Worm (Caenorhabditis elegans): ENCODE data around the gene Y82E9BL.6.

The Y82E9BL.6 gene

ce11 chrIII:1345694-1346093 is at the start of gene Y82E9BL.6:
Gene Y82E9BL.6, minus strand, starts transcription at chrIII:1345794.
- TF ChIP-seq elt-1 (tag; optimal IDR thresholded peaks at IDR 0.05), result no peak
- no peak for TF ChIP-seq lsy-2 (tag; optimal IDR thresholded peaks at IDR 0.05)
- TF ChIP-seq zag-1 (tag; optimal IDR thresholded peaks at IDR 0.05), result no peak
- no peak for TF ChIP-seq elt-3 (tag; optimal IDR thresholded peaks at IDR 0.05)
- TF ChIP-seq ztf-1 (GFP tag; conservative IDR thresholded peaks at IDR 0.05), result no peak
- no peak for TF ChIP-seq ztf-11 (tag; optimal IDR thresholded peaks at IDR 0.05)
- TF ChIP-seq blmp-1 (tag; optimal IDR thresholded peaks at IDR 0.05; ENCODE audit: insufficient read depth), result no peak
- TF ChIP-seq nhr-6 (tag; optimal IDR thresholded peaks at IDR 0.05), result no peak
- TF ChIP-seq nhr-11 (tag; optimal IDR thresholded peaks at IDR 0.05), result no peak
- no peak for TF ChIP-seq R02D3.7 (tag; optimal IDR thresholded peaks at IDR 0.05)
- TF ChIP-seq unc-62 (GFP tag; optimal IDR thresholded peaks at IDR 0.05), result no peak
- no peak for TF ChIP-seq nhr-12 (tag; optimal IDR thresholded peaks at IDR 0.05)
- TF ChIP-seq nhr-237 (tag; optimal IDR thresholded peaks at IDR 0.05), result no peak

ce11 chrIII:1395355-1395754 is 49.8 kb upstream of the Y82E9BL.6 start:
- TF ChIP-seq unc-39 (tag; optimal IDR thresholded peaks at IDR 0.05) (no peak), snpc-4 (tag; optimal IDR thresholded peaks at IDR 0.05) (no peak), fos-1 (tag; optimal IDR thresholded peaks at IDR 0.05) (peak; percentile 49)

ce11 chrIII:1392763-1393162 is 47.2 kb upstream of the Y82E9BL.6 start:
- TF ChIP-seq mdl-1 (tag; optimal IDR thresholded peaks at IDR 0.05), result no peak
- TF ChIP-seq C34F6.9 (tag; optimal IDR thresholded peaks at IDR 0.05), result no peak
- no peak for TF ChIP-seq ztf-11 (tag; optimal IDR thresholded peaks at IDR 0.05)
- TF ChIP-seq dmd-4 (tag; optimal IDR thresholded peaks at IDR 0.05), result no peak
- TF ChIP-seq lin-39 (tag; optimal IDR thresholded peaks at IDR 0.05), result no peak
- peak; percentile 6 for TF ChIP-seq F13H6.1 (tag; optimal IDR thresholded peaks at IDR 0.05)
- no peak for TF ChIP-seq skn-1 (tag; optimal IDR thresholded peaks at IDR 0.05)
- peak; percentile 2 for TF ChIP-seq sma-9 (GFP tag; optimal IDR thresholded peaks at IDR 0.05)
- TF ChIP-seq sma-9 (tag; optimal IDR thresholded peaks at IDR 0.05), result no peak
- TF ChIP-seq zag-1 (tag; optimal IDR thresholded peaks at IDR 0.05), result no peak
- TF ChIP-seq unc-55 (GFP tag; optimal IDR thresholded peaks at IDR 0.05), result no peak
- no peak for TF ChIP-seq alr-1 (tag; optimal IDR thresholded peaks at IDR 0.05)
- TF ChIP-seq nhr-12 (tag; optimal IDR thresholded peaks at IDR 0.05), result no peak
- no peak for TF ChIP-seq peb-1 (tag; optimal IDR thresholded peaks at IDR 0.05)
- peak; percentile 26 for TF ChIP-seq sma-3 (GFP tag; optimal IDR thresholded peaks at IDR 0.05)
- no peak for TF ChIP-seq nhr-6 (tag; optimal IDR thresholded peaks at IDR 0.05)
- TF ChIP-seq blmp-1 (tag; optimal IDR thresholded peaks at IDR 0.05; ENCODE audit: insufficient read depth), result no peak
- TF ChIP-seq snpc-4 (tag; optimal IDR thresholded peaks at IDR 0.05), result no peak
- no peak for TF ChIP-seq nhr-25 (tag; optimal IDR thresholded peaks at IDR 0.05)
- TF ChIP-seq ztf-1 (GFP tag; conservative IDR thresholded peaks at IDR 0.05), result no peak
- TF ChIP-seq mab-5 (tag; optimal IDR thresholded peaks at IDR 0.05), result no peak
- TF ChIP-seq nhr-77 (tag; optimal IDR thresholded peaks at IDR 0.05), result no peak
- no peak for TF ChIP-seq ama-1 (optimal IDR thresholded peaks at IDR 0.05)
- TF ChIP-seq R02D3.7 (tag; optimal IDR thresholded peaks at IDR 0.05), result no peak
- TF ChIP-seq crh-2 (tag; optimal IDR thresholded peaks at IDR 0.05), result peak; percentile 44
- no peak for TF ChIP-seq nhr-21 (tag; optimal IDR thresholded peaks at IDR 0.05)
- no peak for TF ChIP-seq ztf-4 (tag; optimal IDR thresholded peaks at IDR 0.05)
- TF ChIP-seq ceh-16 (tag; optimal IDR thresholded peaks at IDR 0.05), result no peak
- TF ChIP-seq lsy-2 (tag; optimal IDR thresholded peaks at IDR 0.05), result no peak
- peak; percentile 84 for TF ChIP-seq fos-1 (tag; optimal IDR thresholded peaks at IDR 0.05)
- no peak for TF ChIP-seq sem-4 (tag; optimal IDR thresholded peaks at IDR 0.05)
- TF ChIP-seq egl-27 (tag; optimal IDR thresholded peaks at IDR 0.05), result no peak
- no peak for TF ChIP-seq nhr-23 (tag; optimal IDR thresholded peaks at IDR 0.05)
- no peak for TF ChIP-seq ceh-82 (tag; optimal IDR thresholded peaks at IDR 0.05)
- TF ChIP-seq lin-11 (tag; optimal IDR thresholded peaks at IDR 0.05), result no peak
- TF ChIP-seq elt-1 (tag; optimal IDR thresholded peaks at IDR 0.05), result no peak
- TF ChIP-seq nhr-237 (tag; optimal IDR thresholded peaks at IDR 0.05), result no peak
- no peak for TF ChIP-seq nhr-11 (tag; optimal IDR thresholded peaks at IDR 0.05)
- no peak for TF ChIP-seq mbf-1 (tag; optimal IDR thresholded peaks at IDR 0.05)
- TF ChIP-seq gmeb-1 (tag; optimal IDR thresholded peaks at IDR 0.05), result peak; percentile 21
- no peak for TF ChIP-seq nhr-10 (tag; optimal IDR thresholded peaks at IDR 0.05)
- no peak for TF ChIP-seq elt-3 (tag; optimal IDR thresholded peaks at IDR 0.05)
- no peak for TF ChIP-seq unc-62 (GFP tag; optimal IDR thresholded peaks at IDR 0.05)
- no peak for TF ChIP-seq lin-13 (GFP tag; optimal IDR thresholded peaks at IDR 0.05)
- no peak for TF ChIP-seq ZK546.5 (tag; optimal IDR thresholded peaks at IDR 0.05)
- no peak for TF ChIP-seq aly-2 (tag; optimal IDR thresholded peaks at IDR 0.05)
- no peak for TF ChIP-seq Y55F3AM.14 (GFP tag; optimal IDR thresholded peaks at IDR 0.05)
- no peak for TF ChIP-seq nhr-129 (tag; optimal IDR thresholded peaks at IDR 0.05)
- TF ChIP-seq unc-39 (tag; optimal IDR thresholded peaks at IDR 0.05), result no peak
